Worm (Caenorhabditis elegans) whole organism, L2 larva: ENCODE results near the gene T20B3.14.

Experiments
- C34F6.9 ChIP-seq: fragments of 150-350 bp; optimal IDR thresholded peaks from 2 replicates; lab custom pipeline; 2014; ENCODE audit warnings: missing biosample characterization, missing genetic modification characterization
- F13H6.1 ChIP-seq: sonication (generic microtip); optimal IDR thresholded peaks from 2 replicates; lab custom pipeline; 2016; ENCODE audit warnings: missing genetic modification characterization, missing compliant biosample characterization
- R02D3.7 ChIP-seq: fragments of 150-350 bp; optimal IDR thresholded peaks from 2 replicates; lab custom pipeline; 2014; ENCODE audit warnings: missing biosample characterization, missing genetic modification characterization
- alr-1 ChIP-seq: fragments of 150-350 bp; optimal IDR thresholded peaks from 2 replicates; lab custom pipeline; 2014; ENCODE audit warnings: missing biosample characterization, missing genetic modification characterization
- aly-2 ChIP-seq: fragments of 150-350 bp; optimal IDR thresholded peaks from 2 replicates; lab custom pipeline; 2014; ENCODE audit warnings: missing biosample characterization, missing genetic modification characterization
- ama-1 ChIP-seq: fragments of 150-350 bp; optimal IDR thresholded peaks from 2 replicates; lab custom pipeline; 2018; ENCODE audit warnings: inconsistent platforms
- blmp-1 ChIP-seq: sonication (generic microtip); optimal IDR thresholded peaks from 2 replicates; lab custom pipeline; 2017; ENCODE audit warnings: missing genetic modification characterization, mild to moderate bottlenecking, missing compliant biosample characterization, antibody characterized with exemption, moderate library complexity; ENCODE audit not compliant: insufficient read depth
- ceh-16 ChIP-seq: fragments of 150-350 bp; optimal IDR thresholded peaks from 2 replicates; lab custom pipeline; 2014; ENCODE audit warnings: missing biosample characterization, missing genetic modification characterization
- crh-2 ChIP-seq: sonication (generic microtip); optimal IDR thresholded peaks from 2 replicates; lab custom pipeline; 2017; ENCODE audit warnings: missing biosample characterization, missing genetic modification characterization
- dmd-4 ChIP-seq: sonication (generic microtip); optimal IDR thresholded peaks from 2 replicates; lab custom pipeline; 2017; ENCODE audit warnings: missing biosample characterization, missing genetic modification characterization
- egl-27 ChIP-seq: sonication (generic microtip); optimal IDR thresholded peaks from 3 replicates; lab custom pipeline; 2017; ENCODE audit warnings: missing biosample characterization, missing genetic modification reagents, missing genetic modification characterization
- elt-1 ChIP-seq: fragments of 150-350 bp; optimal IDR thresholded peaks from 2 replicates; lab custom pipeline; 2014; ENCODE audit warnings: missing biosample characterization, missing genetic modification characterization
- elt-3 ChIP-seq: sonication (generic microtip); optimal IDR thresholded peaks from 2 replicates; lab custom pipeline; 2017; ENCODE audit warnings: missing biosample characterization, missing genetic modification characterization
- fos-1 ChIP-seq: fragments of 150-350 bp; optimal IDR thresholded peaks from 2 replicates; lab custom pipeline; 2014; ENCODE audit warnings: missing biosample characterization, missing genetic modification characterization
- gmeb-1 ChIP-seq: fragments of 150-350 bp; optimal IDR thresholded peaks from 2 replicates; lab custom pipeline; 2014; ENCODE audit warnings: missing biosample characterization, missing genetic modification characterization
- lin-11 ChIP-seq: fragments of 150-350 bp; sonication (generic microtip); optimal IDR thresholded peaks from 2 replicates; lab custom pipeline; 2014; ENCODE audit warnings: missing biosample characterization, missing genetic modification characterization, inconsistent platforms, mixed read lengths
- lin-13 ChIP-seq: fragments of 150-350 bp; optimal IDR thresholded peaks from 2 replicates; lab custom pipeline; 2014; ENCODE audit warnings: missing biosample characterization, missing genetic modification reagents, missing genetic modification characterization
- lsy-2 ChIP-seq, 2 experiments: fragments of 150-350 bp in 1 of 2; sonication (generic microtip) in 1 of 2; optimal IDR thresholded peaks; 2 replicates each; lab custom pipeline; 2014 to 2017; ENCODE audit warnings: missing biosample characterization in 2 of 2, missing genetic modification characterization in 2 of 2
- mab-5 ChIP-seq: fragments of 150-350 bp; optimal IDR thresholded peaks from 2 replicates; lab custom pipeline; 2014; ENCODE audit warnings: missing biosample characterization, missing genetic modification characterization
- mbf-1 ChIP-seq: sonication (generic microtip); optimal IDR thresholded peaks from 2 replicates; lab custom pipeline; 2017; ENCODE audit warnings: missing biosample characterization, missing genetic modification characterization
- mdl-1 ChIP-seq, 2 experiments: fragments of 150-350 bp in 1 of 2; sonication (generic microtip) in 1 of 2; optimal IDR thresholded peaks; 2 replicates each; lab custom pipeline; 2017; ENCODE audit warnings: missing biosample characterization in 2 of 2, missing genetic modification characterization in 2 of 2
- nhr-10 ChIP-seq: sonication (generic microtip); optimal IDR thresholded peaks from 2 replicates; lab custom pipeline; 2017; ENCODE audit warnings: missing biosample characterization, missing genetic modification characterization
- nhr-11 ChIP-seq: fragments of 150-350 bp; optimal IDR thresholded peaks from 2 replicates; lab custom pipeline; 2014; ENCODE audit warnings: missing biosample characterization, missing genetic modification characterization
- nhr-12 ChIP-seq: fragments of 150-350 bp; optimal IDR thresholded peaks from 2 replicates; lab custom pipeline; 2014; ENCODE audit warnings: missing biosample characterization, missing genetic modification characterization
- nhr-129 ChIP-seq: fragments of 150-350 bp; optimal IDR thresholded peaks from 2 replicates; lab custom pipeline; 2014; ENCODE audit warnings: missing biosample characterization, missing genetic modification characterization
- nhr-21 ChIP-seq: fragments of 150-350 bp; optimal IDR thresholded peaks from 2 replicates; lab custom pipeline; 2014; ENCODE audit warnings: missing biosample characterization, missing genetic modification characterization
- nhr-23 ChIP-seq: fragments of 150-350 bp; optimal IDR thresholded peaks from 2 replicates; lab custom pipeline; 2014; ENCODE audit warnings: missing biosample characterization, missing genetic modification reagents, missing genetic modification characterization
- nhr-237 ChIP-seq: fragments of 150-350 bp; optimal IDR thresholded peaks from 2 replicates; lab custom pipeline; 2014; ENCODE audit warnings: missing biosample characterization, missing genetic modification characterization
- nhr-25 ChIP-seq: fragments of 150-350 bp; sonication (generic microtip); optimal IDR thresholded peaks from 3 replicates; lab custom pipeline; 2014; ENCODE audit warnings: missing biosample characterization, missing genetic modification characterization
- nhr-77 ChIP-seq: fragments of 150-350 bp; optimal IDR thresholded peaks from 2 replicates; lab custom pipeline; 2014; ENCODE audit warnings: missing biosample characterization, missing genetic modification characterization
- sem-4 ChIP-seq: fragments of 150-350 bp; optimal IDR thresholded peaks from 2 replicates; lab custom pipeline; 2014; ENCODE audit warnings: missing biosample characterization, missing genetic modification reagents, missing genetic modification characterization
- skn-1 ChIP-seq: sonication (generic microtip); optimal IDR thresholded peaks from 2 replicates; lab custom pipeline; 2017; ENCODE audit warnings: missing biosample characterization, missing genetic modification characterization
- sma-3 ChIP-seq: sonication (generic microtip); optimal IDR thresholded peaks from 2 replicates; lab custom pipeline; 2016; ENCODE audit warnings: missing genetic modification reagents, missing genetic modification characterization, missing compliant biosample characterization
- sma-9 ChIP-seq, 2 experiments: fragments of 150-350 bp in 1 of 2; sonication (generic microtip) in 1 of 2; optimal IDR thresholded peaks; 2 replicates each; lab custom pipeline; 2014 to 2016; ENCODE audit warnings: missing genetic modification characterization in 2 of 2, mild to moderate bottlenecking in 1 of 2, missing biosample characterization in 1 of 2, missing compliant biosample characterization in 1 of 2, missing genetic modification reagents in 1 of 2, moderate library complexity in 1 of 2
- snpc-4 ChIP-seq: fragments of 150-350 bp; optimal IDR thresholded peaks from 2 replicates; lab custom pipeline; 2014; ENCODE audit warnings: missing biosample characterization, missing genetic modification characterization
- unc-39 ChIP-seq: fragments of 150-350 bp; optimal IDR thresholded peaks from 2 replicates; lab custom pipeline; 2014; ENCODE audit warnings: missing biosample characterization, missing genetic modification characterization
- unc-55 ChIP-seq: fragments of 150-350 bp; sonication (generic microtip); optimal IDR thresholded peaks from 3 replicates; lab custom pipeline; 2014; ENCODE audit warnings: missing biosample characterization, missing genetic modification reagents, missing genetic modification characterization
- zag-1 ChIP-seq: fragments of 150-350 bp; optimal IDR thresholded peaks from 2 replicates; lab custom pipeline; 2014; ENCODE audit warnings: missing biosample characterization, missing genetic modification characterization
- ztf-1 ChIP-seq: fragments of 200-800 bp; sonication (Bioruptor generic); conservative IDR thresholded peaks from 2 replicates; pipeline ENCODE4 v1.3.6; 2022; ENCODE audit warnings: missing genetic modification characterization, missing compliant biosample characterization
- ztf-11 ChIP-seq: sonication (generic microtip); optimal IDR thresholded peaks from 2 replicates; lab custom pipeline; 2017; ENCODE audit warnings: missing biosample characterization, missing genetic modification characterization
- ztf-4 ChIP-seq: fragments of 150-350 bp; optimal IDR thresholded peaks from 2 replicates; lab custom pipeline; 2014; ENCODE audit warnings: missing biosample characterization, missing genetic modification characterization

The T20B3.14 gene

ce11 chrV:16794828-16795354 lies 26.2 kb downstream of the T20B3.14 start, which contains the start of the genes ctps-1 and pus-1:
ctps-1 (plus strand) TSS chrV:16794878.
pus-1 (minus strand) TSS chrV:16794952.
- TF ChIP-seq gmeb-1 (tag; lab: Kevin White, UChicago) (peak; percentile 81), mab-5 (peak; percentile 28), zag-1 (tag; lab: Kevin White, UChicago) (no peak), nhr-25 (tag; lab: Kevin White, UChicago) (peak; percentile 40), unc-55 (GFP tag; lab: Kevin White, UChicago) (peak; percentile 70), nhr-237 (tag; lab: Kevin White, UChicago) (no peak), ztf-1 (GFP tag; lab: Robert Waterston, UW) (no peak), R02D3.7 (tag; lab: Kevin White, UChicago) (peak; percentile 7), elt-3 (tag; lab: Kevin White, UChicago) (no peak), nhr-77 (tag; lab: Kevin White, UChicago) (no peak), mdl-1 (tag; optimal IDR thresholded peaks at IDR 0.05; lab: Kevin White, UChicago) (no peak), nhr-21 (tag; lab: Kevin White, UChicago) (peak; percentile 32), egl-27 (peak; percentile 12), ceh-16 (peak; percentile 22), lin-11 (tag; lab: Kevin White, UChicago) (peak; percentile 76), sem-4 (tag; lab: Kevin White, UChicago) (no peak), alr-1 (tag; lab: Kevin White, UChicago) (no peak), nhr-12 (no peak), crh-2 (tag; lab: Kevin White, UChicago) (peak; percentile 66), snpc-4 (peak; percentile 76), F13H6.1 (tag; lab: Kevin White, UChicago) (peak; percentile 46), C34F6.9 (tag; lab: Kevin White, UChicago) (peak; percentile 77), nhr-10 (tag; lab: Kevin White, UChicago) (no peak), nhr-11 (no peak), sma-3 (GFP tag; lab: Kevin White, UChicago) (peak; percentile 42), nhr-129 (tag; lab: Kevin White, UChicago) (peak; percentile 27), unc-39 (tag; lab: Kevin White, UChicago) (no peak), blmp-1 (tag; lab: Kevin White, UChicago) (no peak), mbf-1 (tag; lab: Kevin White, UChicago) (no peak), lsy-2 (tag; optimal IDR thresholded peaks at IDR 0.05; lab: Kevin White, UChicago) (peak; percentile 76 to 80), lin-13 (GFP tag; lab: Kevin White, UChicago) (peak; percentile 61), ama-1 (no peak)
- TF ChIP-seq, all 48 proteins: peak for 17

DNA sequence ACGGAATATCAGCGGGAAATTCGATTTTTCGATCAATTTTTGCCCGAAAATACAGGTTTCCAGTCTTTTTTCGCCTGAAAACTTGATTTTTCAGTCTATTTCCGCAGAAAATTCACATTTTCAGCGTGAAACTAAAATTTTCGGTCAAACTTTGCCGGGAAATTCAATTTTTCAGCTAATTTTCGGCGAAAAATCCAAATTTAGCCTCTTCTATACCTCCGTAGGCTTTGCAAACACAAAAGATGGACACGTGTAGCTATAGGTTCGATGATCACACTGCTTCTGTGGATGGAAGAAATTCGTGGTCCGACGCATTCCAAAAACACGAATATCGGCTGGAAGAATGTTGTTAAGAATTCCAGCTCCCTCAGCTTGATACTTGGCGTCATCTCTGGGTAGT lies 27.0 kb downstream of the T20B3.14 start:
- TF ChIP-seq alr-1 (tag; lab: Kevin White, UChicago) (no peak), ztf-4 (tag; lab: Kevin White, UChicago) (no peak), mbf-1 (tag; lab: Kevin White, UChicago) (no peak), R02D3.7 (tag; lab: Kevin White, UChicago) (no peak), nhr-77 (tag; lab: Kevin White, UChicago) (no peak), elt-3 (tag; lab: Kevin White, UChicago) (no peak), sma-3 (GFP tag; lab: Kevin White, UChicago) (no peak), zag-1 (tag; lab: Kevin White, UChicago) (no peak), crh-2 (tag; lab: Kevin White, UChicago) (no peak), gmeb-1 (tag; lab: Kevin White, UChicago) (no peak), aly-2 (no peak), nhr-21 (tag; lab: Kevin White, UChicago) (no peak), sma-9 (GFP tag; optimal IDR thresholded peaks at IDR 0.05; lab: Kevin White, UChicago) (no peak), sma-9 (tag; optimal IDR thresholded peaks at IDR 0.05; lab: Kevin White, UChicago) (no peak), mab-5 (no peak), ama-1 (no peak), nhr-10 (tag; lab: Kevin White, UChicago) (no peak), fos-1 (tag; lab: Kevin White, UChicago) (no peak), dmd-4 (tag; lab: Kevin White, UChicago) (no peak), nhr-23 (tag; lab: Kevin White, UChicago) (no peak)
- TF ChIP-seq, all 48 proteins: peak for 0

- TF ChIP-seq crh-2 (tag; lab: Kevin White, UChicago) (no peak), aly-2 (no peak), gmeb-1 (tag; lab: Kevin White, UChicago) (no peak), ztf-11 (no peak), egl-27 (no peak), elt-1 (tag; lab: Kevin White, UChicago) (no peak), mbf-1 (tag; lab: Kevin White, UChicago) (no peak), skn-1 (tag; lab: Kevin White, UChicago) (no peak)
- TF ChIP-seq, all 48 proteins: peak for 0
These were observed 27.8 kb downstream of the T20B3.14 start for ce11 chrV:16793312-16793711.
